Fruit fly (Drosophila melanogaster): Measurements from ENCODE around the gene CG14624.

DNA sequence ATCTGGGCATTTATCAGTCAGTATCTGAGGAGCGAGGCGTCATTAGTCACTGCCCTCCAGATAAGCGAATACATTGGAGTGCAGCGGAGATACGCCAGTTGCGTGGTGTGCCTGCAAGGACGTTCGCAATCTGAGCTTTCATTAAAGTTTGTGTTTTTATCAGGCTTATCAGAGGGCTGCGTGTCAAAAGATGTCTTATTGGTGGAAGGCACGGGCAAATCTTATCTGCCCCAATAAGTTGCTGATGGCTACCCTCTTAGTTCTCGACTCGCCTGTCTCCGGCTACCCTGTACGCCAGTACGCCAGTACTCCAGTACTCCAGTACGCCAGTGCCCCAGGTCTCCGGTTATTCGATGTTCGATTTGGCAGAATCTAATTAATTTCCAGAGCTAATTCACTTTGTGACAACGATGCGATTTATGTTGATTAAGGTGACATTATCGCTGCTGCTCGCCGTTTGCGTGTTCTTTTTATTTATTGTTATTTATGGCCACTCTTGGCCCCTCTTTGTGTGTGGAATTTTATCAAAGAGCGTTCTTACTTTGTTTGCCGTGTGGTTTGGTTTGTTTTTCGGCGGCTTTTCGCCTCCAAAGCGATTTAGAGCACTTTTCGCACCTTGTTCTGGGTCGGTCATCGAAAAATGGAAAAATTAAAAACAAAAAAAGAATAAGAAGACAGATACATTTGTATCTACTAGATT lies 50.4 kb downstream of the CG14624 start:
- TF ChIP-seq usp (GFP tag; optimal IDR thresholded peaks at IDR 0.05) (no peak), EcR (GFP tag; optimal IDR thresholded peaks at IDR 0.05) (no peak), Dll (optimal IDR thresholded peaks at IDR 0.05) (no peak), pan (optimal IDR thresholded peaks at IDR 0.05) (no peak)

Measured in whole organism.